Fruit fly (Drosophila melanogaster) whole organism, prepupa: Measurements from ENCODE around the gene CG13711.

Source experiments
- Blimp-1 ChIP-seq: fragments of 200-800 bp; sonication (Bioruptor generic); optimal IDR thresholded peaks from 3 replicates; lab custom pipeline; 2017; ENCODE audit warnings: missing biosample characterization, missing genetic modification characterization, mild to moderate bottlenecking, moderate library complexity, missing genetic modification reagents
- CG10631 ChIP-seq: fragments of 200-800 bp; sonication (Bioruptor generic); optimal IDR thresholded peaks from 2 replicates; lab custom pipeline; 2016; ENCODE audit warnings: missing biosample characterization, missing genetic modification characterization
- CG10669 ChIP-seq: fragments of 200-800 bp; sonication (Bioruptor generic); optimal IDR thresholded peaks from 3 replicates; lab custom pipeline; 2018; ENCODE audit warnings: missing biosample characterization, mild to moderate bottlenecking, missing genetic modification characterization, moderate library complexity
- CG11294 ChIP-seq: fragments of 200-800 bp; sonication (Bioruptor generic); IDR thresholded peaks from 2 replicates; pipeline ENCODE4 v1.3.6; 2022; ENCODE audit warnings: missing biosample characterization, missing genetic modification characterization
- CG11762 ChIP-seq: fragments of 200-800 bp; sonication (Bioruptor generic); optimal IDR thresholded peaks from 3 replicates; lab custom pipeline; 2016; ENCODE audit warnings: missing biosample characterization, missing genetic modification characterization; ENCODE audit not compliant: insufficient read depth
- CG11902 ChIP-seq: fragments of 200-800 bp; sonication (Bioruptor generic); optimal IDR thresholded peaks from 3 replicates; lab custom pipeline; 2016; ENCODE audit warnings: missing biosample characterization, missing genetic modification characterization
- CG1621 ChIP-seq: fragments of 200-800 bp; sonication (Bioruptor generic); optimal IDR thresholded peaks from 3 replicates; lab custom pipeline; 2018; ENCODE audit warnings: missing biosample characterization, mild to moderate bottlenecking, missing genetic modification characterization
- CG16779 ChIP-seq: fragments of 200-800 bp; sonication (Bioruptor generic); optimal IDR thresholded peaks from 3 replicates; lab custom pipeline; 2017; ENCODE audit warnings: missing biosample characterization, mild to moderate bottlenecking, missing genetic modification characterization
- CG3032 ChIP-seq: fragments of 200-800 bp; optimal IDR thresholded peaks from 2 replicates; lab custom pipeline; 2019; ENCODE audit warnings: missing biosample characterization, mild to moderate bottlenecking, missing genetic modification characterization, moderate library complexity
- CG32006 ChIP-seq: fragments of 200-800 bp; sonication (Bioruptor generic); optimal IDR thresholded peaks from 3 replicates; lab custom pipeline; 2017; ENCODE audit warnings: missing biosample characterization, mild to moderate bottlenecking, missing genetic modification characterization
- CG34406 ChIP-seq: fragments of 200-800 bp; sonication (Bioruptor generic); optimal IDR thresholded peaks from 3 replicates; lab custom pipeline; 2016; ENCODE audit warnings: missing biosample characterization, missing genetic modification characterization
- CG3919 ChIP-seq: fragments of 200-800 bp; sonication (Bioruptor generic); optimal IDR thresholded peaks from 3 replicates; lab custom pipeline; 2016; ENCODE audit warnings: missing biosample characterization, missing genetic modification characterization
- CG4318 ChIP-seq: fragments of 200-800 bp; sonication (Bioruptor generic); optimal IDR thresholded peaks from 3 replicates; lab custom pipeline; 2017; ENCODE audit warnings: missing biosample characterization, mild to moderate bottlenecking, missing genetic modification characterization
- CG6163 ChIP-seq: fragments of 200-800 bp; sonication (Bioruptor generic); IDR thresholded peaks from 3 replicates; pipeline ENCODE4 v1.3.6; 2022; ENCODE audit warnings: missing biosample characterization, missing genetic modification characterization
- CG6276 ChIP-seq: fragments of 200-800 bp; sonication (Bioruptor generic); optimal IDR thresholded peaks from 2 replicates; lab custom pipeline; 2017; ENCODE audit warnings: missing biosample characterization, mild to moderate bottlenecking, missing genetic modification characterization
- CG6808 ChIP-seq: fragments of 200-800 bp; sonication (Bioruptor generic); optimal IDR thresholded peaks from 3 replicates; lab custom pipeline; 2017; ENCODE audit warnings: missing biosample characterization, missing genetic modification characterization, mild to moderate bottlenecking, moderate library complexity, missing genetic modification reagents
- CG7368 ChIP-seq: fragments of 200-800 bp; sonication (Bioruptor generic); optimal IDR thresholded peaks from 3 replicates; lab custom pipeline; 2016; ENCODE audit warnings: missing biosample characterization, missing genetic modification characterization
- CG8119 ChIP-seq: fragments of 200-800 bp; sonication (Bioruptor generic); IDR thresholded peaks from 3 replicates; pipeline ENCODE4 v1.3.6; 2022; ENCODE audit warnings: missing biosample characterization, missing genetic modification characterization
- CG8632 ChIP-seq: fragments of 200-800 bp; sonication (Bioruptor generic); optimal IDR thresholded peaks from 3 replicates; lab custom pipeline; 2016; ENCODE audit warnings: missing biosample characterization, missing genetic modification characterization
- CG9139 ChIP-seq: fragments of 200-800 bp; sonication (Bioruptor generic); optimal IDR thresholded peaks from 3 replicates; lab custom pipeline; 2017; ENCODE audit warnings: missing biosample characterization, mild to moderate bottlenecking, missing genetic modification characterization
- Eip78C ChIP-seq: fragments of 200-800 bp; sonication (Bioruptor generic); peaks from one replicate; lab custom pipeline; 2016; ENCODE audit warnings: missing biosample characterization, missing genetic modification characterization
- Eip93F ChIP-seq: fragments of 200-800 bp; sonication (Bioruptor generic); optimal IDR thresholded peaks from 2 replicates; lab custom pipeline; 2016; ENCODE audit warnings: missing biosample characterization, mild to moderate bottlenecking, missing genetic modification characterization
- Ets96B ChIP-seq: fragments of 200-800 bp; optimal IDR thresholded peaks from 2 replicates; lab custom pipeline; 2019; ENCODE audit warnings: missing biosample characterization, mild to moderate bottlenecking, missing genetic modification characterization, moderate library complexity
- Gug ChIP-seq: fragments of 200-800 bp; sonication (Bioruptor generic); IDR thresholded peaks from 2 replicates; pipeline ENCODE4 v1.3.6; 2022; ENCODE audit warnings: missing biosample characterization, missing genetic modification characterization
- Hr38 ChIP-seq: sonication (Bioruptor generic); optimal IDR thresholded peaks from 2 replicates; lab custom pipeline; 2016; ENCODE audit warnings: missing biosample characterization, missing genetic modification characterization
- Hr39 ChIP-seq: fragments of 200-800 bp; sonication (Bioruptor generic); optimal IDR thresholded peaks from 2 replicates; lab custom pipeline; 2016; ENCODE audit warnings: missing biosample characterization, missing genetic modification characterization
- Hr4 ChIP-seq: fragments of 200-800 bp; sonication (Bioruptor generic); optimal IDR thresholded peaks from 3 replicates; lab custom pipeline; 2016; ENCODE audit warnings: missing biosample characterization, missing genetic modification characterization
- Lpt ChIP-seq: fragments of 200-800 bp; sonication (Bioruptor generic); optimal IDR thresholded peaks from 3 replicates; lab custom pipeline; 2016; ENCODE audit warnings: missing biosample characterization, missing genetic modification characterization
- OdsH ChIP-seq: fragments of 200-800 bp; sonication (Bioruptor generic); optimal IDR thresholded peaks from 3 replicates; lab custom pipeline; 2016; ENCODE audit warnings: missing biosample characterization, missing genetic modification characterization
- Smox ChIP-seq: fragments of 200-800 bp; sonication (Bioruptor generic); optimal IDR thresholded peaks from 3 replicates; lab custom pipeline; 2016; ENCODE audit warnings: missing biosample characterization, missing genetic modification characterization
- Sox102F ChIP-seq: fragments of 200-800 bp; sonication (Bioruptor generic); optimal IDR thresholded peaks from 2 replicates; lab custom pipeline; 2016; ENCODE audit warnings: missing biosample characterization, mild to moderate bottlenecking, missing genetic modification characterization
- Sox14 ChIP-seq: fragments of 200-800 bp; sonication (Bioruptor generic); optimal IDR thresholded peaks from 3 replicates; lab custom pipeline; 2016; ENCODE audit warnings: missing biosample characterization, missing genetic modification characterization
- Sox15 ChIP-seq: fragments of 200-800 bp; sonication (Bioruptor generic); optimal IDR thresholded peaks from 3 replicates; lab custom pipeline; 2016; ENCODE audit warnings: missing biosample characterization, missing genetic modification characterization
- achi ChIP-seq: fragments of 200-800 bp; sonication (Bioruptor generic); optimal IDR thresholded peaks from 3 replicates; lab custom pipeline; 2016; ENCODE audit warnings: missing biosample characterization, missing genetic modification characterization
- acj6 ChIP-seq: fragments of 200-800 bp; sonication (Bioruptor generic); optimal IDR thresholded peaks from 3 replicates; lab custom pipeline; 2016; ENCODE audit warnings: missing biosample characterization, missing genetic modification characterization
- cyc ChIP-seq: fragments of 200-800 bp; sonication (Bioruptor generic); optimal IDR thresholded peaks from 3 replicates; lab custom pipeline; 2016; ENCODE audit warnings: missing biosample characterization, missing genetic modification characterization
- eg ChIP-seq: fragments of 200-800 bp; sonication (Bioruptor generic); IDR thresholded peaks from 3 replicates; pipeline ENCODE4 v1.3.6; 2022; ENCODE audit warnings: missing biosample characterization, missing genetic modification characterization
- esn ChIP-seq: fragments of 200-800 bp; sonication (Bioruptor generic); optimal IDR thresholded peaks from 2 replicates; lab custom pipeline; 2016; ENCODE audit warnings: missing biosample characterization, mild to moderate bottlenecking, missing genetic modification characterization, moderate library complexity
- fd85E ChIP-seq: fragments of 200-800 bp; sonication (Bioruptor generic); optimal IDR thresholded peaks from 3 replicates; lab custom pipeline; 2016; ENCODE audit warnings: missing biosample characterization, missing genetic modification characterization
- fkh ChIP-seq: fragments of 200-800 bp; sonication (Bioruptor generic); optimal IDR thresholded peaks from 3 replicates; lab custom pipeline; 2017; ENCODE audit warnings: missing biosample characterization, mild to moderate bottlenecking, missing genetic modification characterization, moderate library complexity
- lz ChIP-seq: fragments of 200-800 bp; sonication (Bioruptor generic); optimal IDR thresholded peaks from 3 replicates; lab custom pipeline; 2016; ENCODE audit warnings: missing biosample characterization, missing genetic modification characterization
- net ChIP-seq: fragments of 200-800 bp; sonication (Bioruptor generic); optimal IDR thresholded peaks from 3 replicates; lab custom pipeline; 2016; ENCODE audit warnings: missing biosample characterization, missing genetic modification characterization
- pdm3 ChIP-seq: fragments of 200-800 bp; sonication (Bioruptor generic); optimal IDR thresholded peaks from 3 replicates; lab custom pipeline; 2016; ENCODE audit warnings: missing biosample characterization, missing genetic modification characterization
- salr ChIP-seq, 2 experiments: fragments of 200-800 bp; sonication (Bioruptor generic); optimal IDR thresholded peaks; 3 replicates each; lab custom pipeline; 2016 to 2018; ENCODE audit warnings: missing biosample characterization in 2 of 2, missing genetic modification characterization in 2 of 2, mild to moderate bottlenecking in 1 of 2
- spab ChIP-seq: fragments of 200-800 bp; sonication (Bioruptor generic); optimal IDR thresholded peaks from 2 replicates; lab custom pipeline; 2017; ENCODE audit warnings: missing biosample characterization, mild to moderate bottlenecking, missing genetic modification characterization, missing genetic modification reagents
- ss ChIP-seq, 2 experiments: fragments of 200-800 bp; sonication (Bioruptor generic); optimal IDR thresholded peaks; 2 replicates in 1 of 2; 3 replicates in 1 of 2; lab custom pipeline; 2017 to 2018; ENCODE audit warnings: mild to moderate bottlenecking in 2 of 2, missing biosample characterization in 2 of 2, missing genetic modification characterization in 2 of 2, moderate library complexity in 1 of 2
- svp ChIP-seq: fragments of 200-800 bp; sonication (Bioruptor generic); peaks from one replicate; lab custom pipeline; 2016; ENCODE audit warnings: missing biosample characterization, missing genetic modification characterization
- topi ChIP-seq: fragments of 200-800 bp; sonication (Bioruptor generic); optimal IDR thresholded peaks from 3 replicates; lab custom pipeline; 2016; ENCODE audit warnings: missing biosample characterization, missing genetic modification characterization
- vri ChIP-seq: fragments of 200-800 bp; sonication (Bioruptor generic); optimal IDR thresholded peaks from 3 replicates; lab custom pipeline; 2016; ENCODE audit warnings: missing biosample characterization, mild to moderate bottlenecking, missing genetic modification characterization

The CG13711 gene

dm6 chr3L:4749126-4749525 lies 8.6 kb upstream of the CG13711 start (continued):
- TF ChIP-seq Sox14 (GFP tag; lab: Kevin White, UChicago) = peak; percentile 38
- TF ChIP-seq Lpt = peak; percentile 3
- TF ChIP-seq Sox102F (GFP tag; lab: Kevin White, UChicago) = no peak
- peak; percentile 28 for TF ChIP-seq CG34406 (GFP tag; lab: Kevin White, UChicago)
- peak; percentile 27; the same call in 1 of the 3 replicates for TF ChIP-seq CG6163
- TF ChIP-seq achi (GFP tag; lab: Kevin White, UChicago) = peak; percentile 60
- peak; percentile 34 for TF ChIP-seq svp (GFP tag; lab: Kevin White, UChicago)
- peak; percentile 10 for TF ChIP-seq esn (GFP tag; lab: Kevin White, UChicago)

DNA sequence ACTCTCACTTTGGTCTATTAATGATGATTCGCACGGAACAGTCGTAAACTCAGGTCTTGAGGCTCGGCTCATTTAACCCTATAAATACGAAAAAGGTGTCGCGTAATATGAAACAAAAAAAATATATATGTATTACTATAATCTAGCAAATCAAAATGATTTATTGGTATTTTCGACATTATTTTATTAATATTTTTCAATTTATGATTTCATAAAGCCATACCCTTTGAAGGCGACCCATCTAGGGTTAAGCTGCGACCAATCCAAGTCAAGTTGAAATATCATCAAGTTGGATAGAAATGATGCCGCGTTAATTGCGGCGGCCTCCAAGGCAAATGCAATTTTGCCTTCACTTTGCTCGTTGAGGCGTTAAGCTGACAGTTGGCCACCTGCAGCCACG lies 6.9 kb upstream of the CG13711 start:
- no peak for TF ChIP-seq CG11762 (GFP tag; lab: Kevin White, UChicago)
- TF ChIP-seq Gug (GFP tag; lab: Robert Waterston, UW) = no peak
- no peak for TF ChIP-seq spab
- TF ChIP-seq Sox14 (GFP tag; lab: Kevin White, UChicago) = no peak
- TF ChIP-seq CG3919 = peak; percentile 4
- 0 out of 3 replicates have a peak, but pooled peaks have one; percentile 26 for TF ChIP-seq eg
- peak; percentile 15 for TF ChIP-seq OdsH (GFP tag; lab: Kevin White, UChicago)
- no peak for TF ChIP-seq Eip93F (GFP tag; lab: Kevin White, UChicago)
- no peak for TF ChIP-seq Hr38 (GFP tag; lab: Kevin White, UChicago)
- peak; percentile 10 for TF ChIP-seq Ets96B
- peak; percentile 61 for TF ChIP-seq svp (GFP tag; lab: Kevin White, UChicago)
- TF ChIP-seq Sox15 (GFP tag; lab: Kevin White, UChicago) = no peak
- TF ChIP-seq Hr4 = no peak
- TF ChIP-seq CG32006 (GFP tag; lab: Kevin White, UChicago) = peak; percentile 4
- peak; percentile 14 for TF ChIP-seq acj6
- no peak for TF ChIP-seq Sox102F (GFP tag; lab: Kevin White, UChicago)
- no peak for TF ChIP-seq CG3032 (tag; lab: Kevin White, UChicago)
- TF ChIP-seq CG11294 (GFP tag; lab: Robert Waterston, UW) = no peak
- TF ChIP-seq net (GFP tag; lab: Kevin White, UChicago) = no peak
- no peak for TF ChIP-seq CG8632 (GFP tag; lab: Kevin White, UChicago)
- 0 out of 3 replicates have a peak, but pooled peaks have one; percentile 20 for TF ChIP-seq CG8119 (GFP tag; lab: Robert Waterston, UW)
- no peak for TF ChIP-seq vri
- TF ChIP-seq pdm3 (GFP tag; lab: Kevin White, UChicago) = peak; percentile 3
- peak; percentile 78 for TF ChIP-seq Eip78C (GFP tag; lab: Kevin White, UChicago)
- TF ChIP-seq topi = no peak
- TF ChIP-seq CG7368 (GFP tag; lab: Kevin White, UChicago) = no peak
- TF ChIP-seq fd85E (GFP tag; lab: Kevin White, UChicago) = no peak
- TF ChIP-seq CG6163 = no peak
- TF ChIP-seq salr (GFP tag; optimal IDR thresholded peaks at IDR 0.05; lab: Kevin White, UChicago) = no peak
- no peak for TF ChIP-seq ss (GFP tag; optimal IDR thresholded peaks at IDR 0.05; lab: Kevin White, UChicago)
- no peak for TF ChIP-seq lz (GFP tag; lab: Kevin White, UChicago)
- TF ChIP-seq CG9139 (GFP tag; lab: Kevin White, UChicago) = no peak
- TF ChIP-seq cyc = no peak
- no peak for TF ChIP-seq Hr39 (GFP tag; lab: Kevin White, UChicago)
- no peak for TF ChIP-seq CG11902 (GFP tag; lab: Kevin White, UChicago)
- no peak for TF ChIP-seq CG4318
- TF ChIP-seq CG16779 = no peak
- TF ChIP-seq fkh (GFP tag; lab: Kevin White, UChicago) = no peak
- no peak for TF ChIP-seq Blimp-1
- no peak for TF ChIP-seq CG10669 (GFP tag; lab: Kevin White, UChicago)
- no peak for TF ChIP-seq CG6808 (GFP tag; lab: Kevin White, UChicago)
- no peak for TF ChIP-seq CG6276 (GFP tag; lab: Kevin White, UChicago)
- no peak for TF ChIP-seq Smox (GFP tag; lab: Kevin White, UChicago)
- no peak for TF ChIP-seq Lpt
- no peak for TF ChIP-seq esn (GFP tag; lab: Kevin White, UChicago)
- no peak for TF ChIP-seq achi (GFP tag; lab: Kevin White, UChicago)
- TF ChIP-seq CG34406 (GFP tag; lab: Kevin White, UChicago) = no peak
- TF ChIP-seq CG10631 (GFP tag; lab: Kevin White, UChicago) = peak; percentile 6
- no peak for TF ChIP-seq CG1621 (tag; lab: Kevin White, UChicago)
